Worm (Caenorhabditis elegans) whole organism, L1 larva: Measurements from ENCODE around the gene M162.5.

Experiments
- aha-1 ChIP-seq: fragments of 150-350 bp; optimal IDR thresholded peaks from 2 replicates; lab custom pipeline; 2014; ENCODE audit warnings: missing biosample characterization, missing genetic modification characterization
- ama-1 ChIP-seq: fragments of 150-350 bp; optimal IDR thresholded peaks from 2 replicates; lab custom pipeline; 2014
- ceh-82 ChIP-seq, 3 experiments: fragments of 150-350 bp in 1 of 3; sonication (generic microtip) in 2 of 3; optimal IDR thresholded peaks; 2 replicates each; lab custom pipeline; 2014 to 2017; ENCODE audit warnings: missing biosample characterization in 3 of 3, missing genetic modification characterization in 3 of 3
- dsc-1 ChIP-seq: sonication (generic microtip); optimal IDR thresholded peaks from 2 replicates; lab custom pipeline; 2016; ENCODE audit warnings: mild to moderate bottlenecking, missing genetic modification characterization, missing compliant biosample characterization
- efl-1 ChIP-seq, 4 experiments: fragments of 150-350 bp; optimal IDR thresholded peaks in 3 of 4; peaks in 1 of 4; 1 replicate in 1 of 4; 2 replicates in 3 of 4; lab custom pipeline; 2014; ENCODE audit warnings: missing biosample characterization in 2 of 4, missing genetic modification characterization in 2 of 4, missing genetic modification reagents in 2 of 4
- efl-3 ChIP-seq: fragments of 200-800 bp; sonication (Bioruptor generic); optimal IDR thresholded peaks from 2 replicates; lab custom pipeline; 2018; ENCODE audit warnings: mild to moderate bottlenecking, missing genetic modification characterization, missing compliant biosample characterization
- egl-13 ChIP-seq: sonication (generic microtip); optimal IDR thresholded peaks from 2 replicates; lab custom pipeline; 2016; ENCODE audit warnings: missing genotype, missing genetic modification reagents, missing genetic modification characterization, missing compliant biosample characterization
- elt-2 ChIP-seq: sonication (generic microtip); optimal IDR thresholded peaks from 2 replicates; lab custom pipeline; 2016; ENCODE audit warnings: missing genetic modification characterization, mild to moderate bottlenecking, inconsistent platforms, missing compliant biosample characterization, missing genetic modification reagents
- fkh-4 ChIP-seq: sonication (generic microtip); optimal IDR thresholded peaks from 2 replicates; lab custom pipeline; 2016; ENCODE audit warnings: missing compliant biosample characterization, missing genetic modification characterization, borderline replicate concordance
- fkh-8 ChIP-seq: sonication (generic microtip); optimal IDR thresholded peaks from 2 replicates; lab custom pipeline; 2016; ENCODE audit warnings: mild to moderate bottlenecking, missing genetic modification characterization, missing compliant biosample characterization
- fos-1 ChIP-seq: fragments of 150-350 bp; optimal IDR thresholded peaks from 2 replicates; lab custom pipeline; 2014; ENCODE audit warnings: missing biosample characterization, missing genetic modification characterization
- grh-1 ChIP-seq: fragments of 200-800 bp; sonication (Bioruptor generic); IDR thresholded peaks from 2 replicates; pipeline ENCODE4 v1.3.6; 2022; ENCODE audit warnings: missing genetic modification reagents, missing genetic modification characterization, missing compliant biosample characterization
- hlh-17 ChIP-seq: fragments of 200-800 bp; sonication (Bioruptor generic); optimal IDR thresholded peaks from 2 replicates; lab custom pipeline; 2018; ENCODE audit warnings: missing genetic modification characterization, mild to moderate bottlenecking, missing compliant biosample characterization, moderate library complexity, borderline replicate concordance
- irx-1 ChIP-seq: sonication (generic microtip); optimal IDR thresholded peaks from 2 replicates; lab custom pipeline; 2016; ENCODE audit warnings: missing genetic modification characterization, missing compliant biosample characterization
- lin-15B ChIP-seq: fragments of 150-350 bp; sonication (generic microtip); optimal IDR thresholded peaks from 3 replicates; lab custom pipeline; 2014; ENCODE audit warnings: missing biosample characterization, missing genetic modification characterization
- lin-35 ChIP-seq, 2 experiments: fragments of 150-350 bp; optimal IDR thresholded peaks; 2 replicates each; lab custom pipeline; 2014; ENCODE audit warnings: missing biosample characterization in 2 of 2, missing genetic modification characterization in 2 of 2, missing genetic modification reagents in 2 of 2
- lsy-2 ChIP-seq, 2 experiments: fragments of 150-350 bp; optimal IDR thresholded peaks; 2 replicates each; lab custom pipeline; 2014; ENCODE audit warnings: missing biosample characterization in 2 of 2, missing genetic modification characterization in 2 of 2
- mab-9 ChIP-seq: fragments of 200-800 bp; sonication (Bioruptor generic); IDR thresholded peaks from 2 replicates; pipeline ENCODE4 v1.3.6; 2022; ENCODE audit warnings: missing genetic modification reagents, missing genetic modification characterization, missing compliant biosample characterization
- mdl-1 ChIP-seq, 2 experiments: fragments of 150-350 bp; optimal IDR thresholded peaks; 2 replicates each; lab custom pipeline; 2014 to 2017; ENCODE audit warnings: missing biosample characterization in 2 of 2, missing genetic modification characterization in 2 of 2, inconsistent platforms in 1 of 2
- mef-2 ChIP-seq: fragments of 150-350 bp; optimal IDR thresholded peaks from 2 replicates; lab custom pipeline; 2014; ENCODE audit warnings: missing biosample characterization, missing genetic modification characterization
- nhr-11 ChIP-seq: fragments of 150-350 bp; optimal IDR thresholded peaks from 2 replicates; lab custom pipeline; 2014; ENCODE audit warnings: missing biosample characterization, missing genetic modification characterization
- nhr-12 ChIP-seq: sonication (generic microtip); optimal IDR thresholded peaks from 2 replicates; lab custom pipeline; 2017; ENCODE audit warnings: missing biosample characterization, missing genetic modification characterization
- nhr-19 ChIP-seq: fragments of 200-800 bp; sonication (Bioruptor generic); conservative IDR thresholded peaks from 2 replicates; pipeline ENCODE4 v1.3.6; 2022; ENCODE audit warnings: missing genetic modification characterization, missing compliant biosample characterization
- nhr-71 ChIP-seq: sonication (generic microtip); optimal IDR thresholded peaks from 2 replicates; lab custom pipeline; 2016; ENCODE audit warnings: mild to moderate bottlenecking, missing genetic modification characterization, moderate library complexity, missing compliant biosample characterization
- nhr-76 ChIP-seq: sonication (generic microtip); optimal IDR thresholded peaks from 2 replicates; lab custom pipeline; 2017; ENCODE audit warnings: missing biosample characterization, missing genetic modification characterization
- nhr-85 ChIP-seq: sonication (generic microtip); peaks from one replicate; lab custom pipeline; 2016; ENCODE audit warnings: missing genetic modification characterization, inconsistent platforms, missing compliant biosample characterization
- pag-3 ChIP-seq: sonication (generic microtip); optimal IDR thresholded peaks from 2 replicates; lab custom pipeline; 2017; ENCODE audit warnings: missing genetic modification characterization, mild to moderate bottlenecking, missing compliant biosample characterization, antibody characterized with exemption, borderline replicate concordance; ENCODE audit not compliant: insufficient read depth
- rnt-1 ChIP-seq: sonication (generic microtip); optimal IDR thresholded peaks from 2 replicates; lab custom pipeline; 2016; ENCODE audit warnings: mild to moderate bottlenecking, missing genetic modification characterization, moderate library complexity, missing compliant biosample characterization
- skn-1 ChIP-seq: fragments of 150-350 bp; optimal IDR thresholded peaks from 2 replicates; lab custom pipeline; 2014; ENCODE audit warnings: missing biosample characterization, missing genetic modification characterization
- snpc-4 ChIP-seq: fragments of 150-350 bp; optimal IDR thresholded peaks from 2 replicates; lab custom pipeline; 2014; ENCODE audit warnings: missing biosample characterization, missing genetic modification characterization
- sox-4 ChIP-seq: sonication (generic microtip); optimal IDR thresholded peaks from 2 replicates; lab custom pipeline; 2016; ENCODE audit warnings: missing genetic modification characterization, missing compliant biosample characterization
- swsn-7 ChIP-seq: sonication (generic microtip); optimal IDR thresholded peaks from 2 replicates; lab custom pipeline; 2016; ENCODE audit warnings: missing genetic modification characterization, missing compliant biosample characterization
- tbx-2 ChIP-seq: sonication (generic microtip); optimal IDR thresholded peaks from 2 replicates; lab custom pipeline; 2016; ENCODE audit warnings: missing genetic modification characterization, missing compliant biosample characterization
- unc-130 ChIP-seq: fragments of 150-350 bp; optimal IDR thresholded peaks from 2 replicates; lab custom pipeline; 2017; ENCODE audit warnings: missing biosample characterization, missing genetic modification characterization, inconsistent platforms
- unc-30 ChIP-seq: sonication (generic microtip); optimal IDR thresholded peaks from 2 replicates; lab custom pipeline; 2017; ENCODE audit warnings: missing biosample characterization, missing genetic modification characterization
- unc-86 ChIP-seq: sonication (generic microtip); optimal IDR thresholded peaks from 2 replicates; lab custom pipeline; 2016; ENCODE audit warnings: missing genetic modification characterization, missing compliant biosample characterization
- vab-15 ChIP-seq: sonication (generic microtip); optimal IDR thresholded peaks from 2 replicates; lab custom pipeline; 2017; ENCODE audit warnings: missing genotype, mild to moderate bottlenecking, missing genetic modification characterization, missing compliant biosample characterization
- ztf-11 ChIP-seq, 2 experiments: sonication (generic microtip); optimal IDR thresholded peaks; 2 replicates each; lab custom pipeline; 2016 to 2017; ENCODE audit warnings: missing genetic modification characterization in 2 of 2, missing biosample characterization in 1 of 2, missing compliant biosample characterization in 1 of 2

The M162.5 gene

DNA sequence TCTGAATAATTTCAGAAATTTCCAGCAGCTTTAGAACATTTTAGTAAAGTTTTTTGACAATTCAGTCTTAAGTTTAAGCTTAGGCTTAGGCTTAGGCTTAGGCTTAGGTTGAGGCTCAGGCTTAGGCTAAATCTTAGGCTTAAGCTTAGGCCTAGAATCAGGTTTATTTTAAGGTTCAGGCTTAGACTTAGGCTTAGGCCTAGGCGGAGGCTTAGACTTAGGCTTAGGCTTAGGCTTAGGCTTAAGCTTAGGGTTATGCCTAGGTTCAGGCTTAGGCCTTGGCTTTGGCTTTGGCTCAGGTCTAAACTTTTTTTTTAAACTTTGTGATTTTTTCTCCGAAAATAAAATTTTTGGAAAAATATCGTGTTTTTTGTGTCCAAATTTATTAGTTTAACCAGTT lies 42.2 kb upstream of the M162.5 start:
- TF ChIP-seq unc-30 (no peak), ztf-11 (tag; optimal IDR thresholded peaks at IDR 0.05; lab: Kevin White, UChicago) (no peak), aha-1 (tag; lab: Kevin White, UChicago) (no peak), mab-9 (no peak), sox-4 (no peak), nhr-71 (tag; lab: Kevin White, UChicago) (no peak), irx-1 (tag; lab: Kevin White, UChicago) (no peak)

DNA sequence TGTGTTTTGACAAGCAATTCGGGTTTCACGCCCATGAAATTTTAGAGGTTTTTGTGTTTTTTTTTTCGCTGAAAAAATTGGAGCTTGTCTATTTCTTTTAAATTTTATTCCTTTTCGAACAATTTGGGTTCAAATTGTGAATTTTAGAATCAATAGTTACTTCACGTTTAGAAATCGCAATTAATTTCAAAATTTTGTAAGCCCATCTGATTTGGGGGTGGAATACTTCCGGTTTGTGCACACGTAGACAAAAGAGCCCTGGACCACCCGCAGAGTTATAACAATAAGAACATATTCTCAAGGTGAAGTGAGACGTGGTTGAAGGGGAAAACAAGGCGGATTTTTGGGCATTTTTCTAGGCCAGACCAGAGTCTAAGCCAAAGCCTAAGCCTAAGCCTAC lies 41.6 kb upstream of the M162.5 start, which contains the start of gene Y116F11A.6:
TSS of gene Y116F11A.6 (plus strand) at position 301 of the 400 bp plus-strand sequence.
- TF ChIP-seq nhr-85 (tag; lab: Kevin White, UChicago) (no peak), fkh-8 (tag; lab: Kevin White, UChicago) (no peak), hlh-17 (GFP tag; lab: Kevin White, UChicago) (no peak), ama-1 (lab: Kevin White, UChicago) (no peak), fkh-4 (tag; lab: Kevin White, UChicago) (no peak), nhr-12 (tag; lab: Kevin White, UChicago) (no peak), vab-15 (tag; lab: Kevin White, UChicago) (no peak)

- TF ChIP-seq efl-3 (GFP tag; lab: Kevin White, UChicago): no peak
- TF ChIP-seq nhr-76 (tag; lab: Kevin White, UChicago): no peak
- TF ChIP-seq efl-1 (optimal IDR thresholded peaks at IDR 0.05; lab: Kevin White, UChicago): no peak
- TF ChIP-seq efl-1 (GFP tag; optimal IDR thresholded peaks at IDR 0.05 in 1 of 2; lab: Kevin White, UChicago): peak in 1 of 2 experiments; percentile 92
- no peak for TF ChIP-seq skn-1 (tag; lab: Kevin White, UChicago)
- TF ChIP-seq lin-15B: no peak
- TF ChIP-seq swsn-7 (tag; lab: Kevin White, UChicago): peak; percentile 4
- TF ChIP-seq unc-130 (tag; lab: Kevin White, UChicago): peak; percentile 5
- peak; percentile 43 for TF ChIP-seq nhr-19 (GFP tag; lab: Robert Waterston, UW)
- TF ChIP-seq lin-35 (GFP tag; optimal IDR thresholded peaks at IDR 0.05; lab: Kevin White, UChicago): peak in 1 of 2 experiments; percentile 10
- no peak for TF ChIP-seq egl-13 (tag; lab: Kevin White, UChicago)
- TF ChIP-seq tbx-2 (tag; lab: Kevin White, UChicago): peak; percentile 1
- peak in 1 of 2 experiments; percentile 36 for TF ChIP-seq lsy-2 (tag; optimal IDR thresholded peaks at IDR 0.05; lab: Kevin White, UChicago)
- TF ChIP-seq snpc-4 (tag; lab: Kevin White, UChicago): no peak
- peak; percentile 49 for TF ChIP-seq rnt-1 (tag; lab: Kevin White, UChicago)
- TF ChIP-seq ama-1 (lab: Kevin White, UChicago): no peak
- peak in 1 of 3 experiments; percentile 14 for TF ChIP-seq ceh-82 (tag; optimal IDR thresholded peaks at IDR 0.05; lab: Kevin White, UChicago)
- TF ChIP-seq mdl-1 (tag; optimal IDR thresholded peaks at IDR 0.05; lab: Kevin White, UChicago): peak in 1 of 2 experiments; percentile 14
- peak; percentile 43 for TF ChIP-seq dsc-1 (tag; lab: Kevin White, UChicago)
- TF ChIP-seq nhr-11 (tag; lab: Kevin White, UChicago): no peak
- no peak for TF ChIP-seq fos-1 (tag; lab: Kevin White, UChicago)
- TF ChIP-seq mef-2 (tag; lab: Kevin White, UChicago): no peak
These were observed 38.0 kb upstream of the M162.5 start for ce11 chrV:19722881-19723280.

DNA sequence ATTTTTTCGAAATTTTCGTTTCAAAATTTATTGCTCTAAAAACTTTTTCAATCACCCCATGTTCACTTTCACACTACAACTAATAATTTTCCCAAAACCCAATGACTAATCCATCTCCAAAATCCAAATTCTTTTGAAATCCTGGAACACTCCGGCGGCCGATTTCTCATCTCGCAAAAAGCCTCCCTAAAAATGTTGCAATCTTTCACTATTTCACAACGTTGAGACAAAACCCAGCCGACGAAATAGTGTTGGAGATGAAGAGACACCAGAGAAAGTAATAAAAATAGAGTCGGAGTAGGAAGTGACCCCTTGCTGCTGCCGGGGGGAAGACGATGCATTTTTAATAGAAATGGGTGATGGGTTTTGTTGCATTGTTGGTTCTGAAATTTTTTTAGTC lies 36.3 kb upstream of the M162.5 start:
- TF ChIP-seq elt-2 (tag; lab: Kevin White, UChicago) (no peak), rnt-1 (tag; lab: Kevin White, UChicago) (peak; percentile 40), pag-3 (tag; lab: Kevin White, UChicago) (no peak), aha-1 (tag; lab: Kevin White, UChicago) (no peak), nhr-85 (tag; lab: Kevin White, UChicago) (peak; percentile 31), unc-86 (tag; lab: Kevin White, UChicago) (peak; percentile 19), grh-1 (no peak), ceh-82 (tag; optimal IDR thresholded peaks at IDR 0.05; lab: Kevin White, UChicago) (peak in 2 of 3 experiments; percentile 3 to 4)
- TF ChIP-seq, all 84 proteins: peak for 4
